Fruit fly (Drosophila melanogaster) whole organism, embryonic: ENCODE measurements around the gene CG1317.
A peak's percentile ranks its signal among the peaks of the same experiment; 100 is the strongest.

Experiments
- CG10366 ChIP-seq: fragments of 200-800 bp; sonication (Bioruptor generic); IDR thresholded peaks from 2 replicates; pipeline ENCODE4 v1.3.6; 2022; ENCODE audit warnings: missing biosample characterization, missing genetic modification characterization
- CG11696 ChIP-seq: fragments of 200-800 bp; sonication (Bioruptor generic); IDR thresholded peaks from 2 replicates; pipeline ENCODE4 v1.3.6; 2022; ENCODE audit warnings: missing biosample characterization, missing genetic modification characterization
- CG12071 ChIP-seq: fragments of 200-800 bp; sonication (Bioruptor generic); optimal IDR thresholded peaks from 3 replicates; lab custom pipeline; 2018; ENCODE audit warnings: missing biosample characterization, mild to moderate bottlenecking, missing genetic modification characterization
- CG12155 ChIP-seq: fragments of 200-800 bp; sonication (Bioruptor generic); optimal IDR thresholded peaks from 3 replicates; lab custom pipeline; 2016; ENCODE audit warnings: missing biosample characterization, missing genetic modification characterization
- CG12219 ChIP-seq: fragments of 200-800 bp; sonication (Bioruptor generic); optimal IDR thresholded peaks from 3 replicates; lab custom pipeline; 2018; ENCODE audit warnings: missing biosample characterization, mild to moderate bottlenecking, missing genetic modification characterization
- CG1233 ChIP-seq: fragments of 200-800 bp; sonication (Bioruptor generic); optimal IDR thresholded peaks from 4 replicates; lab custom pipeline; 2018; ENCODE audit warnings: missing biosample characterization, mild to moderate bottlenecking, missing genetic modification characterization
- CG14050 ChIP-seq: fragments of 200-800 bp; sonication (Bioruptor generic); IDR thresholded peaks from 3 replicates; pipeline ENCODE4 v1.3.6; 2022; ENCODE audit warnings: missing biosample characterization, missing genetic modification characterization
- CG1647 ChIP-seq: fragments of 200-800 bp; sonication (Bioruptor generic); optimal IDR thresholded peaks from 3 replicates; lab custom pipeline; 2016; ENCODE audit warnings: missing biosample characterization, missing genetic modification characterization
- CG16815 ChIP-seq: fragments of 200-800 bp; sonication (Bioruptor generic); optimal IDR thresholded peaks from 3 replicates; lab custom pipeline; 2017; ENCODE audit warnings: missing biosample characterization, mild to moderate bottlenecking, missing genetic modification characterization
- CG17829 ChIP-seq: fragments of 200-800 bp; optimal IDR thresholded peaks from 2 replicates; lab custom pipeline; 2019; ENCODE audit warnings: missing biosample characterization, mild to moderate bottlenecking, missing genetic modification characterization, moderate library complexity
- CG31224 ChIP-seq: fragments of 200-800 bp; sonication (Bioruptor generic); IDR thresholded peaks from 2 replicates; pipeline ENCODE4 v1.3.6; 2022; ENCODE audit warnings: missing biosample characterization, missing genetic modification characterization
- CG3281 ChIP-seq: fragments of 200-800 bp; sonication (Bioruptor generic); optimal IDR thresholded peaks from 3 replicates; lab custom pipeline; 2017; ENCODE audit warnings: missing biosample characterization, mild to moderate bottlenecking, missing genetic modification characterization
- CG33213 ChIP-seq: fragments of 200-800 bp; sonication (Bioruptor generic); optimal IDR thresholded peaks from 3 replicates; lab custom pipeline; 2016; ENCODE audit warnings: missing biosample characterization, missing genetic modification characterization
- CG3838 ChIP-seq: fragments of 200-800 bp; sonication (Bioruptor generic); optimal IDR thresholded peaks from 3 replicates; lab custom pipeline; 2016; ENCODE audit warnings: missing biosample characterization, missing genetic modification characterization
- CG4424 ChIP-seq: fragments of 200-800 bp; sonication (Bioruptor generic); optimal IDR thresholded peaks from 3 replicates; lab custom pipeline; 2016; ENCODE audit warnings: missing biosample characterization, missing genetic modification characterization
- CG4730 ChIP-seq: fragments of 200-800 bp; sonication (Bioruptor generic); IDR thresholded peaks from 2 replicates; pipeline ENCODE4 v1.3.6; 2022; ENCODE audit warnings: missing biosample characterization, missing genetic modification characterization
- CG6689 ChIP-seq: fragments of 200-800 bp; sonication (Bioruptor generic); IDR thresholded peaks from 2 replicates; pipeline ENCODE4 v1.3.6; 2022; ENCODE audit warnings: missing biosample characterization, missing genetic modification characterization
- CG7372 ChIP-seq: fragments of 200-800 bp; sonication (Bioruptor generic); IDR thresholded peaks from 2 replicates; pipeline ENCODE4 v1.3.6; 2022; ENCODE audit warnings: missing biosample characterization, missing genetic modification characterization
- CG7556 ChIP-seq: fragments of 200-800 bp; sonication (Bioruptor generic); optimal IDR thresholded peaks from 2 replicates; lab custom pipeline; 2017; ENCODE audit warnings: missing biosample characterization, mild to moderate bottlenecking, missing genetic modification characterization
- CG8388 ChIP-seq: fragments of 200-800 bp; sonication (Bioruptor generic); optimal IDR thresholded peaks from 2 replicates; lab custom pipeline; 2019; ENCODE audit warnings: missing biosample characterization, mild to moderate bottlenecking, missing genetic modification characterization, moderate library complexity
- CG9817 ChIP-seq: fragments of 200-800 bp; sonication (Bioruptor generic); optimal IDR thresholded peaks from 2 replicates; lab custom pipeline; 2018; ENCODE audit warnings: missing biosample characterization, mild to moderate bottlenecking, missing genetic modification characterization, moderate library complexity
- E2f2 ChIP-seq: fragments of 200-800 bp; sonication (Bioruptor generic); IDR thresholded peaks from 2 replicates; pipeline ENCODE4 v1.3.6; 2022; ENCODE audit warnings: missing biosample characterization, missing genetic modification characterization
- Ets97D ChIP-seq: fragments of 200-800 bp; sonication (Bioruptor generic); optimal IDR thresholded peaks from 3 replicates; lab custom pipeline; 2016; ENCODE audit warnings: missing biosample characterization, missing genetic modification characterization
- HHEX ChIP-seq: fragments of 200-800 bp; sonication (Bioruptor generic); optimal IDR thresholded peaks from 3 replicates; lab custom pipeline; 2017; ENCODE audit warnings: missing biosample characterization, mild to moderate bottlenecking, missing genetic modification characterization, missing genetic modification reagents
- HmgD ChIP-seq: fragments of 200-800 bp; sonication (Bioruptor generic); optimal IDR thresholded peaks from 3 replicates; lab custom pipeline; 2016; ENCODE audit warnings: missing biosample characterization, missing genetic modification characterization
- Hr51 ChIP-seq, 2 experiments: fragments of 200-800 bp; sonication (Bioruptor generic); optimal IDR thresholded peaks; 2 replicates in 1 of 2; 3 replicates in 1 of 2; lab custom pipeline; 2016 to 2018; ENCODE audit warnings: missing biosample characterization in 2 of 2, missing genetic modification characterization in 2 of 2, mild to moderate bottlenecking in 1 of 2, moderate library complexity in 1 of 2
- MESR4 ChIP-seq: fragments of 200-800 bp; sonication (Bioruptor generic); optimal IDR thresholded peaks from 2 replicates; lab custom pipeline; 2018; ENCODE audit warnings: missing biosample characterization, mild to moderate bottlenecking, missing genetic modification characterization, moderate library complexity
- NC2β ChIP-seq: fragments of 200-800 bp; sonication (Bioruptor generic); optimal IDR thresholded peaks from 2 replicates; lab custom pipeline; 2016; ENCODE audit warnings: missing biosample characterization, missing genetic modification characterization
- PHDP ChIP-seq: fragments of 200-800 bp; sonication (Bioruptor generic); optimal IDR thresholded peaks from 3 replicates; lab custom pipeline; 2018; ENCODE audit warnings: missing biosample characterization, mild to moderate bottlenecking, missing genetic modification characterization, moderate library complexity
- ara ChIP-seq: fragments of 200-800 bp; sonication (Bioruptor generic); IDR thresholded peaks from 2 replicates; pipeline ENCODE4 v1.3.6; 2022; ENCODE audit warnings: missing biosample characterization, missing genetic modification characterization
- ato ChIP-seq: fragments of 200-800 bp; sonication (Bioruptor generic); IDR thresholded peaks from 2 replicates; pipeline ENCODE4 v1.3.6; 2022; ENCODE audit warnings: missing biosample characterization, missing genetic modification characterization; ENCODE audit not compliant: partially characterized antibody
- az2 ChIP-seq: fragments of 200-800 bp; sonication (Bioruptor generic); optimal IDR thresholded peaks from 3 replicates; lab custom pipeline; 2016; ENCODE audit warnings: missing biosample characterization, missing genetic modification characterization
- chm ChIP-seq: fragments of 200-800 bp; sonication (Bioruptor generic); IDR thresholded peaks from 2 replicates; pipeline ENCODE4 v1.3.6; 2022; ENCODE audit warnings: missing biosample characterization, missing genetic modification characterization
- dysf ChIP-seq: fragments of 200-800 bp; sonication (Bioruptor generic); IDR thresholded peaks from 3 replicates; pipeline ENCODE4 v1.3.6; 2022; ENCODE audit warnings: missing biosample characterization, missing genetic modification characterization
- emc ChIP-seq: fragments of 200-800 bp; sonication (Bioruptor generic); optimal IDR thresholded peaks from 2 replicates; lab custom pipeline; 2016; ENCODE audit warnings: missing biosample characterization, missing genetic modification characterization
- en ChIP-seq: fragments of 200-800 bp; sonication (Bioruptor generic); optimal IDR thresholded peaks from 2 replicates; lab custom pipeline; 2016; ENCODE audit warnings: missing biosample characterization, missing genetic modification characterization
- ham ChIP-seq: fragments of 200-800 bp; sonication (Bioruptor generic); IDR thresholded peaks from 2 replicates; pipeline ENCODE4 v1.3.6; 2022; ENCODE audit warnings: missing biosample characterization, missing genetic modification characterization
- jumu ChIP-seq: fragments of 200-800 bp; sonication (Bioruptor generic); optimal IDR thresholded peaks from 3 replicates; lab custom pipeline; 2016; ENCODE audit warnings: missing biosample characterization, missing genetic modification characterization
- kay ChIP-seq: fragments of 200-800 bp; sonication (Bioruptor generic); optimal IDR thresholded peaks from 2 replicates; lab custom pipeline; 2016; ENCODE audit warnings: missing biosample characterization, missing genetic modification characterization
- kni ChIP-seq: fragments of 200-800 bp; sonication (Bioruptor generic); optimal IDR thresholded peaks from 3 replicates; lab custom pipeline; 2017; ENCODE audit warnings: mild to moderate bottlenecking, missing biosample characterization, missing genetic modification reagents, missing genetic modification characterization
- nau ChIP-seq: fragments of 200-800 bp; sonication (Bioruptor generic); optimal IDR thresholded peaks from 3 replicates; lab custom pipeline; 2017; ENCODE audit warnings: missing biosample characterization, mild to moderate bottlenecking, missing genetic modification characterization, missing genetic modification reagents
- oc ChIP-seq: fragments of 200-800 bp; sonication (Bioruptor generic); optimal IDR thresholded peaks from 2 replicates; lab custom pipeline; 2018; ENCODE audit warnings: missing biosample characterization, mild to moderate bottlenecking, missing genetic modification characterization, moderate library complexity
- prd ChIP-seq, 3 experiments: fragments of >200 bp in 2 of 3; fragments of 200-800 bp in 1 of 3; sonication (Bioruptor generic) in 1 of 3; optimal IDR thresholded peaks in 2 of 3; IDR thresholded peaks in 1 of 3; 2 replicates in 2 of 3; 3 replicates in 1 of 3; pipeline versions ENCODE4 v1.3.6 to Lab custom; 2017 to 2022; ENCODE audit warnings: missing biosample characterization in 1 of 3, missing genetic modification characterization in 1 of 3
- rib ChIP-seq: fragments of 200-800 bp; sonication (Bioruptor generic); IDR thresholded peaks from 2 replicates; pipeline ENCODE4 v1.3.6; 2022; ENCODE audit warnings: missing biosample characterization, missing genetic modification characterization
- sima ChIP-seq: fragments of 200-800 bp; sonication (Bioruptor generic); optimal IDR thresholded peaks from 2 replicates; lab custom pipeline; 2016; ENCODE audit warnings: missing biosample characterization, missing genetic modification characterization
- so ChIP-seq: fragments of 200-800 bp; sonication (Bioruptor generic); IDR thresholded peaks from 3 replicates; pipeline ENCODE4 v1.3.6; 2022; ENCODE audit warnings: missing biosample characterization, missing genetic modification characterization
- tll ChIP-seq, 2 experiments: fragments of 200-800 bp in 1 of 2; fragments of >200 bp in 1 of 2; sonication (Bioruptor generic) in 1 of 2; optimal IDR thresholded peaks; 2 replicates each; lab custom pipeline; 2017 to 2019; ENCODE audit warnings: missing biosample characterization in 2 of 2, missing genetic modification characterization in 2 of 2, mild to moderate bottlenecking in 1 of 2, moderate library complexity in 1 of 2
- tna ChIP-seq: fragments of 200-800 bp; sonication (Bioruptor generic); IDR thresholded peaks from 2 replicates; pipeline ENCODE4 v1.3.6; 2022; ENCODE audit warnings: missing biosample characterization, missing genetic modification characterization; ENCODE audit not compliant: partially characterized antibody
- wor ChIP-seq: fragments of 200-800 bp; sonication (Bioruptor generic); IDR thresholded peaks from 2 replicates; pipeline ENCODE4 v1.3.6; 2022; ENCODE audit warnings: missing biosample characterization, missing genetic modification characterization
- zfh1 ChIP-seq: fragments of 200-800 bp; sonication (Bioruptor generic); IDR thresholded peaks from 3 replicates; pipeline ENCODE4 v1.3.6; 2022; ENCODE audit warnings: missing biosample characterization, missing genetic modification characterization

Gene CG1317

DNA sequence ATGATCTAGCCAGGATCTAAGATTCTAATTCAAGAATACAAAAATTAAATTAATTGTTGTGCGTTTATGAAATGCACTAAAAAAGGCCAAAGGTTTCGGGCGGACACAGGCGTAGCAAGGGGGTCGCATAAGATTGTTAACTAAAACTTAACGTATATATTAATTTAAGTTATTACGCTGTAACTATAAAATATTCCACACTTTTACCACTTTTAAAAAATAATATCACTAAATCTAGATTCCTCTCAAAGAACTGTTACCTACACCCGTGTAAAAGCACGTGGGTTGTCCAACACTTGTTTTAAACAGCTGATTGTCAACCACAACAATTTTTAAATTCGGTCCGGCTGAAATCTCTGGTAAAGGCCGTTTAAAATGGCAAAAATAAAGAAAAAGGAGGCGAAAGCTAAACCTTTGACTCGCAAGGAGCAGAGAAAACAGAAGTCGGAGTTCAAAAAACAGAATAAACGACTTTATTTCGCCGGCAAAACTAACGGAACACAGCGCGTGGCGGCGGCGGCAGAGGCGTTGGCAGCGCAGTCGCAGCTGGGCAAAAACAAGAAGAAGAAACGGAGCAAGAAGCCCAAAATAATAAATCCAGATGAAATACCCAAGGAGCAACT lies 1.8 kb upstream of the CG1317 start, which contains the start of the genes mRpL23 and CG9004 (continued):
- peak; percentile 99 for TF ChIP-seq CG14050 (GFP tag; lab: Robert Waterston, UW)
- TF ChIP-seq az2 (GFP tag; lab: Kevin White, UChicago): peak; percentile 99
- peak; percentile 99 for TF ChIP-seq chm (GFP tag; lab: Robert Waterston, UW)
- TF ChIP-seq en (GFP tag; lab: Kevin White, UChicago): peak; percentile 94
- peak; percentile 98 for TF ChIP-seq ham (GFP tag; lab: Robert Waterston, UW)
- TF ChIP-seq CG7556 (GFP tag; lab: Kevin White, UChicago): peak; percentile 98
- TF ChIP-seq ato (GFP tag; lab: Robert Waterston, UW): no peak
- TF ChIP-seq kay: peak; percentile 99
- TF ChIP-seq jumu (GFP tag; lab: Kevin White, UChicago): peak; percentile 98
- TF ChIP-seq CG3838 (GFP tag; lab: Kevin White, UChicago): peak; percentile 98
- peak; percentile 99 for TF ChIP-seq CG1647 (GFP tag; lab: Kevin White, UChicago)
- TF ChIP-seq nau: peak; percentile 97
- TF ChIP-seq CG4730 (GFP tag; lab: Robert Waterston, UW): peak; percentile 100
- TF ChIP-seq sima (GFP tag; lab: Kevin White, UChicago): peak; percentile 97
- peak; percentile 99 for TF ChIP-seq CG17829
- TF ChIP-seq NC2β (GFP tag; lab: Kevin White, UChicago): peak; percentile 98
- peak; percentile 100 for TF ChIP-seq CG10366 (GFP tag; lab: Robert Waterston, UW)
- peak; percentile 99 for TF ChIP-seq PHDP (tag; lab: Kevin White, UChicago)
- TF ChIP-seq wor (GFP tag; lab: Robert Waterston, UW): peak; percentile 99
- TF ChIP-seq CG1233 (GFP tag; lab: Kevin White, UChicago): peak; percentile 99
- peak; percentile 92 for TF ChIP-seq kni (GFP tag; lab: Kevin White, UChicago)
- peak; percentile 98 for TF ChIP-seq CG11696 (GFP tag; lab: Robert Waterston, UW)
- TF ChIP-seq CG31224 (GFP tag; lab: Robert Waterston, UW): peak; percentile 98
- TF ChIP-seq so (GFP tag; lab: Robert Waterston, UW): peak; percentile 99
- TF ChIP-seq CG33213: peak; percentile 99
- TF ChIP-seq HmgD (GFP tag; lab: Kevin White, UChicago): peak; percentile 93
- TF ChIP-seq CG9817 (tag; lab: Kevin White, UChicago): peak; percentile 99
- peak; percentile 97 for TF ChIP-seq Ets97D
- no peak for TF ChIP-seq tna (GFP tag; lab: Robert Waterston, UW)
- TF ChIP-seq Hr51 (GFP tag; optimal IDR thresholded peaks at IDR 0.05; lab: Kevin White, UChicago): peak; percentile 99
- TF ChIP-seq CG3281 (GFP tag; lab: Kevin White, UChicago): peak; percentile 98
- peak; percentile 99 for TF ChIP-seq HHEX (GFP tag; lab: Kevin White, UChicago)
- peak; percentile 99 for TF ChIP-seq CG4424 (GFP tag; lab: Kevin White, UChicago)
- TF ChIP-seq prd (optimal IDR thresholded peaks at IDR 0.05; lab: Kevin White, UChicago): no peak
- TF ChIP-seq prd (GFP tag; IDR thresholded peaks at IDR 0.05; lab: Robert Waterston, UW): peak; percentile 100
- TF ChIP-seq emc (GFP tag; lab: Kevin White, UChicago): peak; percentile 97
- peak; percentile 82 for TF ChIP-seq MESR4 (GFP tag; lab: Kevin White, UChicago)
- TF ChIP-seq CG8388: peak; percentile 98
- peak; percentile 99 for TF ChIP-seq CG6689 (GFP tag; lab: Robert Waterston, UW)
- peak; percentile 100 for TF ChIP-seq rib (GFP tag; lab: Robert Waterston, UW)
- TF ChIP-seq E2f2: peak; percentile 92
- peak; percentile 99 for TF ChIP-seq CG12155 (GFP tag; lab: Kevin White, UChicago)
- peak; percentile 100 for TF ChIP-seq dysf (GFP tag; lab: Robert Waterston, UW)
- peak; percentile 100 for TF ChIP-seq zfh1 (GFP tag; lab: Robert Waterston, UW)
- TF ChIP-seq oc (tag; lab: Kevin White, UChicago): peak; percentile 99
- TF ChIP-seq CG7372 (GFP tag; lab: Robert Waterston, UW): peak; percentile 100
- peak; percentile 99 for TF ChIP-seq CG16815
- TF ChIP-seq ara (GFP tag; lab: Robert Waterston, UW): peak; percentile 100
- TF ChIP-seq CG12071: peak; percentile 97
- peak in 1 of 2 experiments; percentile 83 for TF ChIP-seq tll (GFP tag; optimal IDR thresholded peaks at IDR 0.05; lab: Kevin White, UChicago)
- TF ChIP-seq CG12219: peak; percentile 98
